Worm (Caenorhabditis elegans): ENCODE data around the gene B0462.5.

The B0462.5 gene

DNA sequence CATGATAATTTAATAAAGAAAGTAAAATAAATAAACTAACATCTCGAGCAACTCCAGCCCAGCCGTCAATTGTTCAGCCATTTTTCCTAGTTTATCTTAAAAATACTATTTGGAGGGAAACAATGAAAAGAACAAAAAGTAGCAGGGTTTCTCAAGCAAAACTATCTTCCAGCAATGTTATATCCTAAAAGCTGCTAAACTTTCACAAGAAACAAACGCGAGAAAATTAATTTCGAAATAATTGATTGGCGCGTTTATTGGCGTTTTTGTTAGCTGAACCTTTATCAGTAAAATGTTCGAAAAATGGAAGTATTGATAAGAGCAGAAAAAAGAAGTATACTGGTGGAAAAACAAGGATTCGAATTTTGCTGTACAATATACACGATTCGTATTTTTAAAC lies at the start of gene B0462.5:
Gene B0462.5 (minus strand): TSS at position 101 of the 400 bp plus-strand sequence.
- TF ChIP-seq pqm-1 (tag; optimal IDR thresholded peaks at IDR 0.05) (peak; percentile 74), nhr-76 (tag; optimal IDR thresholded peaks at IDR 0.05) (no peak), nhr-48 (tag; optimal IDR thresholded peaks at IDR 0.05) (no peak), gei-8 (GFP tag; optimal IDR thresholded peaks at IDR 0.05) (no peak)

DNA sequence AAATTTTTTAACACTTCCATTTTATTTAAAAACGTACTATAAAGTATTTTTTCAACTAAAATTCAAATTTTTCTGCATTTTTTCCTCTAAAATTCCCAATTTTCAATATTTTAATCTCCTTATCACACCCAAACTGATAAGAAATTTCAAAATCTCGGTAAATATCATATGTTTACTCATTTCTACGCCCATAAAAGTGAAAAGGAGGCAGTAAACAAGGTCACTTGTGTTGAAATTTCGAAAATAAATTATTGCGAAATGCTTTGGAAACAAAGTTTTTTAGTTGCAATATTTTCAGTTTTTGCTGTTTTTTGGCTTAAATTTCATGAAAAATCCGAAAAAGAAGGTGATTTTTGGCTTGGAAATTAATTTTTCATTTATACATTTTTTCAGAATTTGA lies 48.4 kb upstream of the B0462.5 start, which contains the start of gene C08E8.4:
Gene C08E8.4 (plus strand): TSS at position 268 of the 400 bp plus-strand sequence.
- TF ChIP-seq daf-16 (GFP tag; optimal IDR thresholded peaks at IDR 0.05): no peak
- TF ChIP-seq daf-16 (tag; optimal IDR thresholded peaks at IDR 0.05): peak; percentile 100
- TF ChIP-seq ces-1 (GFP tag; optimal IDR thresholded peaks at IDR 0.05): no peak
- peak; percentile 61 for TF ChIP-seq pqm-1 (tag; optimal IDR thresholded peaks at IDR 0.05)
- TF ChIP-seq mep-1 (tag; optimal IDR thresholded peaks at IDR 0.05): peak; percentile 10
- peak; percentile 64; the same call in 1 of the 2 replicates for TF ChIP-seq php-3 (GFP tag; IDR thresholded peaks at IDR 0.05)
- no peak for TF ChIP-seq fos-1 (tag; optimal IDR thresholded peaks at IDR 0.05)
- TF ChIP-seq nhr-237 (tag; optimal IDR thresholded peaks at IDR 0.05): no peak
- TF ChIP-seq dve-1 (tag; optimal IDR thresholded peaks at IDR 0.05; ENCODE audit: insufficient read depth): peak; percentile 72
- no peak for TF ChIP-seq F37D6.2 (tag; optimal IDR thresholded peaks at IDR 0.05)
- TF ChIP-seq F49E8.2 (tag; optimal IDR thresholded peaks at IDR 0.05; ENCODE audit: borderline replicate concordance): no peak
- TF ChIP-seq lsy-2 (tag; optimal IDR thresholded peaks at IDR 0.05): no peak
- TF ChIP-seq snpc-1.2 (GFP tag; IDR thresholded peaks at IDR 0.05): no peak
- TF ChIP-seq hlh-30 (tag; optimal IDR thresholded peaks at IDR 0.05; ENCODE audit: insufficient read depth): peak; percentile 35
- no peak for TF ChIP-seq nhr-48 (tag; optimal IDR thresholded peaks at IDR 0.05)
- no peak for TF ChIP-seq vab-7 (GFP tag; IDR thresholded peaks at IDR 0.05)
- TF ChIP-seq nhr-28 (tag; optimal IDR thresholded peaks at IDR 0.05): peak; percentile 29
- peak; percentile 6 for TF ChIP-seq nhr-77 (tag; optimal IDR thresholded peaks at IDR 0.05)
- TF ChIP-seq saeg-2 (GFP tag; IDR thresholded peaks at IDR 0.05): no peak
- TF ChIP-seq nhr-76 (tag; optimal IDR thresholded peaks at IDR 0.05): no peak
- no peak for TF ChIP-seq fkh-10 (GFP tag; optimal IDR thresholded peaks at IDR 0.05)
- TF ChIP-seq aly-2 (tag; optimal IDR thresholded peaks at IDR 0.05): no peak
- no peak for TF ChIP-seq pha-4 (GFP tag; IDR thresholded peaks at IDR 0.05)
- TF ChIP-seq pha-4 (tag; optimal IDR thresholded peaks at IDR 0.05): no peak
- no peak for TF ChIP-seq ceh-32 (tag; optimal IDR thresholded peaks at IDR 0.05; ENCODE audit: poor library complexity)

DNA sequence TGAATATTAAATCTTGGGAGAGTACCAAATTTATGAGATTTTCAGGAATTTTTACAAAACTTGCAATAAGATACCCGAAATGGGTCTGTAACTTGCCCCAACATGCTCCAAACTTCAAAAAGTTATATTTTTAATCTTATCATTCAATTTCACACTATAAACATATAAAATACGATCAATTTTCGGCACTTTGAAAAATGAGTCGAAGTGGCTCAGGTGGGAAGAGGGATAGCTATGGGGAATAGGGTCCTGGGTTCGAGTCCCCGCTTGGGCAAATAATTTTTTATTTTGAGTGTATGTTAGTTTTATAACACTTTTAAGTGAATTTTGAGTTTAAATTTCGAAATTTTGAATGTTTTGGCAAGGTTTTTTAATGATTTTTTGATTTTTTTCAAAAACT lies 47.9 kb upstream of the B0462.5 start:
- no peak for TF ChIP-seq ama-1 (optimal IDR thresholded peaks at IDR 0.05)
- no peak for TF ChIP-seq daf-16 (GFP tag; optimal IDR thresholded peaks at IDR 0.05)
- peak; percentile 35 for TF ChIP-seq daf-16 (tag; optimal IDR thresholded peaks at IDR 0.05)
- 0 out of 2 replicates have a peak, but pooled peaks have one; percentile 6 for TF ChIP-seq lin-38 (GFP tag; IDR thresholded peaks at IDR 0.05)

DNA sequence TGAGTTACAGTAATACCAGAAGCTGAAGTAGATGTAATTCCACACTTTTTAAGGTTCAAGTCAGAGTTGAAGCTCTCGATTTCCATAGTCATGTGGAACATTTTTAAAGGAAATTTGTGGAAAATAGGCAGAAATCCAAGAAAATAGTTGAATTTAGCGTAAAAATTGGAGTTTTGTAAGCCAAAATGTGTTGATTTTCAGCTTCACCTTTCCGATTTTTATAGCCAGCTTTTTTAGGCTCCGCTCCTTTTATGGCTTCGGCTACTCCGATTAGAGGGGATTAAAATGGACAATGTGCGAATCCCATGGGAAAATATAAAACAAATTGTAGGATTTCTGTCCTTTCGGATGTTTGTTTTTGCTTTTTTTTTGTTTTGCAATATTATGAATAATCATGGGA lies 45.2 kb upstream of the B0462.5 start, which contains the start of gene C08E8.6:
Gene C08E8.6 (minus strand): TSS at position 101 of the 400 bp plus-strand sequence.
- no peak for TF ChIP-seq pqm-1 (tag; optimal IDR thresholded peaks at IDR 0.05)
- TF ChIP-seq nhr-76 (tag; optimal IDR thresholded peaks at IDR 0.05): no peak
- TF ChIP-seq dmd-9 (GFP tag; IDR thresholded peaks at IDR 0.05): no peak
- TF ChIP-seq tra-1 (GFP tag; IDR thresholded peaks at IDR 0.05): no peak
- no peak for TF ChIP-seq daf-8 (GFP tag; IDR thresholded peaks at IDR 0.05)
- TF ChIP-seq R02D3.7 (tag; optimal IDR thresholded peaks at IDR 0.05): no peak
- TF ChIP-seq unc-130 (GFP tag; optimal IDR thresholded peaks at IDR 0.05): no peak
- no peak for TF ChIP-seq mes-2 (tag; optimal IDR thresholded peaks at IDR 0.05; ENCODE audit: poor library complexity, severe bottlenecking)
- no peak for TF ChIP-seq dmd-8 (GFP tag; IDR thresholded peaks at IDR 0.05)
- no peak for TF ChIP-seq sdz-12 (GFP tag; optimal IDR thresholded peaks at IDR 0.05)
- TF ChIP-seq saeg-2 (GFP tag; IDR thresholded peaks at IDR 0.05): no peak
- TF ChIP-seq Y5F2A.4 (GFP tag; optimal IDR thresholded peaks at IDR 0.05): no peak
- no peak for TF ChIP-seq unc-39 (tag; optimal IDR thresholded peaks at IDR 0.05)
- TF ChIP-seq nhr-41 (GFP tag; IDR thresholded peaks at IDR 0.05): no peak
- no peak for TF ChIP-seq Y75B8A.6 (GFP tag; IDR thresholded peaks at IDR 0.05)
- no peak for TF ChIP-seq dmd-6 (GFP tag; IDR thresholded peaks at IDR 0.05)
- TF ChIP-seq nhr-111 (GFP tag; optimal IDR thresholded peaks at IDR 0.05): no peak
- TF ChIP-seq ZK337.2 (GFP tag; IDR thresholded peaks at IDR 0.05): no peak
- no peak for TF ChIP-seq F49E8.2 (tag; optimal IDR thresholded peaks at IDR 0.05; ENCODE audit: borderline replicate concordance)

All from whole organism, L4 larva.